Fruit fly (Drosophila melanogaster): Measurements from ENCODE around the gene Fancd2.
A peak's percentile ranks its signal among the peaks of the same experiment; 100 is the strongest.

The Fancd2 gene

dm6 chr3R:20816008-20816407, at the start of gene Fancd2:
TSS of gene Fancd2 (minus strand) at chr3R:20816190.
- TF ChIP-seq noc (tag; optimal IDR thresholded peaks at IDR 0.05), result no peak

- TF ChIP-seq noc (tag; optimal IDR thresholded peaks at IDR 0.05), result no peak
These were observed 43.9 kb upstream of the Fancd2 start, which contains the start of gene Ir93a for dm6 chr3R:20859845-20860244. TSS of gene Ir93a (minus strand) at chr3R:20859945.

DNA sequence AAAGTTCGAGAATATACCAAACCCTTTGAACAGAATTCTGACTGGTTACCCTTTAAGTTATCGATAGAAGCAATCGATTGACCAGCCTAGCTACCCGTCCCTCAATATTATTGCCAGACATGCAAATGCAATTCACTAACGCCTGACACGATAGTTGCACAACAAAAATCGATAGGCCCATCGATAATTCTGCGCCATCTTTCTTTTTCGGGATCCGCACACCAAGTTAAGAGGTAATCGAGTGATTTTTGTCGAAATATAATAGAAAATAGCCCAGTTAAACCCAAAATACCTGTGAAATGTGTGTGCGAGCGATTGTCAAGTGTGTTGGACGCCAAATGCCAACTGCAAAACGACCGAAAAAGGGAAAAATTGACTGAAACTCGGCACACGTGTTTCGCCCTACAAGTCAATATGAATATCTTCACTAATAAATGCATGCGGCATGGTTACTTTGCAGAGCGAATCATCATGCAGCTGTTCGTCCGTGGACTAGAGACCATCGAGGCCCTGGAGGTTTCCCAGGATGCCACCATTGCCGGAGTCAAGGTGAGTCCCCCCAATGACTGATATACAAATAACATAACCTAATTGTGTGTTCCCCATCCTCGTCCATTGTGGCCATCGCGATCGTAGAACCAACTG, 34.5 kb upstream of the Fancd2 start, which contains the start of gene RpS30:
Gene RpS30, plus strand, starts transcription at position 122 of the 645 bp plus-strand sequence.
- peak; percentile 18 for TF ChIP-seq noc (tag; optimal IDR thresholded peaks at IDR 0.05)

dm6 chr3R:20846768-20847167, 30.8 kb upstream of the Fancd2 start, which contains the start of gene CG15696:
TSS of gene CG15696 (plus strand) at chr3R:20847068.
- no peak for TF ChIP-seq noc (tag; optimal IDR thresholded peaks at IDR 0.05)

DNA sequence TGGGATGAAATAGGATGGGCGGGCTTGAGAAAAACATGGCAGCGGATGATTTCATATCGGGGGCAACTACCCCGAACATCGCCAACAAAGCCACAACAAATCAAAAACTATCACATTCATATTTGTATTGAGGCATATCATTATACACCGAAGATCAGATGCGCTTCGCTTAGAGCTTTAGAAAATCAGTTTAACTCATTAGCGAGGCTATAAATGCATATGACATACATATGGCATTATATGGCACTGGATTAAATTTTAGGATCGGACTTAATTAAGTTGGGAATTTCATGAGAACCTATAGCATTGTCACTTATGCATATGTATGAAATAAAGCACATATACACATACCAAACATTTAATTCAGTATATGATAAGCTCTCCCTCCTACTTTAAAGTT, 30.3 kb upstream of the Fancd2 start:
- no peak for TF ChIP-seq noc (tag; optimal IDR thresholded peaks at IDR 0.05)

DNA sequence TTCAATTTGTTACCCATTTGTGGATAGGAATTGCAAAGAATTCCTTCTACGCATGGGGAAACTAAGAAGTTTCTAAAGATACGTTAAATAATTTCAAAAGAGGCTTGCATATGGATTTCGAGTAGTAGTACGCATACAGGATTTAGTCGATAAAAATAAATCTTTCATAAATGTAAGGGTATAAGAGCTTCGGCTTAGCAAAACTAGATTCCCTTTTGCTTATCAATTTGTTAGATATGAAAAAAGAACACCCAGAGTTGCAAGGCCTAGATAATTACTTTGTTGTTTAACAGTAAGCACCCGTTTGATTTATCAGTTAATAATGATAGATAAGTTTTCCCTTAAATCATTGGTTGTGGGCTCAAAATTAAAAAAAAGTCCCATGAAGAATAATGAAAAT, 29.5 kb upstream of the Fancd2 start:
- TF ChIP-seq noc (tag; optimal IDR thresholded peaks at IDR 0.05), result no peak

dm6 chr3R:20841840-20842239, 25.9 kb upstream of the Fancd2 start, which contains the start of gene CG15695:
TSS of gene CG15695 (plus strand) at chr3R:20842140.
- no peak for TF ChIP-seq noc (tag; optimal IDR thresholded peaks at IDR 0.05)

dm6 chr3R:20838787-20839186, 22.8 kb upstream of the Fancd2 start:
- TF ChIP-seq noc (tag; optimal IDR thresholded peaks at IDR 0.05), result no peak

dm6 chr3R:20837242-20837664, 21.3 kb upstream of the Fancd2 start:
- TF ChIP-seq noc (tag; optimal IDR thresholded peaks at IDR 0.05), result peak; percentile 32

dm6 chr3R:20836257-20836856, 20.4 kb upstream of the Fancd2 start:
- no peak for TF ChIP-seq noc (tag; optimal IDR thresholded peaks at IDR 0.05)

DNA sequence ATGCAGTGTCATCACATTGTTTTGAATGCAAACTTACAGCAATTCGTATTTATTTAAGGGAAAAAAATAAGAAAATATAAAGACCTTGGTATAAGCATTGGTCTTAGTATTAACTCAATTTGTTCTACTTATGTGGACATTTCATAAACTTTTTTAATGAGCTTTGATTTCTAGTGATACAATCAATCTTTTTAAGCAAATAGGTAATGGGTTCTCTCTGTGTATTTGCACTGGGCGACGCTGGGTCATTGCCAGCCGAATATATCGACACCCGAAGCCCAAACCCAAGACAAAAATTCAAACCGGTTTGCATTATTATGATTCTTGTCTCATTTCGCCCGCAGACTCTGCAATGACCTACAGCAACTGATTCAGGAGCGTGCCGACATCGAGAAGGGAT, 19.5 kb upstream of the Fancd2 start:
- TF ChIP-seq noc (tag; optimal IDR thresholded peaks at IDR 0.05), result no peak

DNA sequence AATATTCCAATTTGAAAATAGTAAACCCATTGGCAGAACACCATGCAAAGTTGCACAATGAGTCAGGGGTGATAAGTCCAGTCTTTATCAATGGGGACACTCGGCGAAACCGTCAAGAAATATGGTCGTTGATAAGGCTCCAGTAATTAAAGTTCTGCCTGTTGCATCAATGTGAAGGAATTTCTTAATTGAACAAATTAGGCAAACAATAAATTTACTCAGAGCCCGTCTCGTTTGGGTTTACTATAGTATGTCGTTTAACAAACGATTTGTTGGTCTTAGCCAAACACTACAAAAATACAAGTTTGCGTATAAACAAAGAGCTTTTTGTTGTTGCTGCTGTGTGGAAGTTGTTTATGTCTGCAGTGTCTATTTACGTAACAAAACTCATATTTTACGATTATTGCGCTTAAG, 18.8 kb upstream of the Fancd2 start:
- TF ChIP-seq noc (tag; optimal IDR thresholded peaks at IDR 0.05), result peak; percentile 16

dm6 chr3R:20833664-20834063, 17.7 kb upstream of the Fancd2 start:
- TF ChIP-seq noc (tag; optimal IDR thresholded peaks at IDR 0.05), result no peak

dm6 chr3R:20832689-20833524, 16.9 kb upstream of the Fancd2 start, which contains the start of gene Synd:
TSS of gene Synd (plus strand) at chr3R:20832799.
- peak; percentile 62 for TF ChIP-seq noc (tag; optimal IDR thresholded peaks at IDR 0.05)

dm6 chr3R:20830963-20831362, 15.0 kb upstream of the Fancd2 start, which contains the start of gene CG31223:
TSS of gene CG31223 (plus strand) at chr3R:20831127.
- TF ChIP-seq noc (tag; optimal IDR thresholded peaks at IDR 0.05), result no peak

DNA sequence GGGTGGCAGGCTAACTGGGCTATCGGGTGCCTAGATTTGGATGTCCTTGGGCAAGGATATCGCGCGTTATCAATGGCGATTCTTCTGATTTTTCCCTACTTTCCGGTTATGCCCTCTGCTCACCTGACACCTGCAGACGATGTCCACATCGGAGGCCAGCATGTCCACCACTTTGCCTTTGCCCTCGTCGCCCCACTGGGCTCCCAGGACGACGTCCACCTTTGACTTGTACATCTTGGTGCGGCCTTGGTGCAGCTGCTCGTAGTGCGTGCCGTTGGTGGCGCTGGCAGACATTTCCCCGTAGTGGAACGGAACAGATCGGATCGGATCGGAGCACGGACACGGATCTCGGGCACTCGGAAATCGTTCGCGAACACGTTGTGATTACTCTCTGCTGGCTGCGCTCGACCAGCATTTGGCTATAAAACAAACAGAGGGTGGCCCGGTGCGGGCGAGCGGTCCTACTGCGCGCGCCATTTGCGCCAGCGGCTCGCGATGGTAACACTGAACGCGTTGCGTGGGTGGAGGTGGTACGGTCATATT, 14.2 kb upstream of the Fancd2 start, which contains the start of gene Adss:
Gene Adss, minus strand, starts transcription at position 428 of the 543 bp plus-strand sequence.
- TF ChIP-seq noc (tag; optimal IDR thresholded peaks at IDR 0.05), result peak; percentile 45

Data from whole organism, larva.